Fruit fly (Drosophila melanogaster) whole organism, embryonic: ENCODE data around the gene MICU3.
A peak's percentile ranks its signal among the peaks of the same experiment; 100 is the strongest.

Experiments
- Antp ChIP-seq: fragments of 200-800 bp; sonication (Bioruptor generic); optimal IDR thresholded peaks from 3 replicates; lab custom pipeline; 2016; ENCODE audit warnings: missing biosample characterization, missing genetic modification characterization
- Bteb2 ChIP-seq: fragments of 200-800 bp; sonication (Bioruptor generic); optimal IDR thresholded peaks from 2 replicates; lab custom pipeline; 2016; ENCODE audit warnings: missing biosample characterization, missing genetic modification characterization
- CG10654 ChIP-seq: fragments of 200-800 bp; sonication (Bioruptor generic); optimal IDR thresholded peaks from 2 replicates; lab custom pipeline; 2016; ENCODE audit warnings: missing biosample characterization, missing genetic modification characterization
- CG10979 ChIP-seq: fragments of 200-800 bp; sonication (Bioruptor generic); optimal IDR thresholded peaks from 2 replicates; lab custom pipeline; 2018; ENCODE audit warnings: missing biosample characterization, mild to moderate bottlenecking, missing genetic modification characterization, moderate library complexity
- CG12236 ChIP-seq: fragments of 200-800 bp; sonication (Bioruptor generic); optimal IDR thresholded peaks from 2 replicates; lab custom pipeline; 2016; ENCODE audit warnings: missing biosample characterization, missing genetic modification characterization
- CG15479 ChIP-seq: fragments of 200-800 bp; sonication (Bioruptor generic); optimal IDR thresholded peaks from 3 replicates; lab custom pipeline; 2019; ENCODE audit warnings: missing biosample characterization, mild to moderate bottlenecking, missing genetic modification characterization, moderate library complexity
- CG2889 ChIP-seq: fragments of 200-800 bp; sonication (Bioruptor generic); IDR thresholded peaks from 3 replicates; pipeline ENCODE4 v1.3.6; 2022; ENCODE audit warnings: missing biosample characterization, missing genetic modification characterization
- CG33213 ChIP-seq: fragments of 200-800 bp; sonication (Bioruptor generic); optimal IDR thresholded peaks from 3 replicates; lab custom pipeline; 2016; ENCODE audit warnings: missing biosample characterization, missing genetic modification characterization
- CG4360 ChIP-seq: fragments of 200-800 bp; sonication (Bioruptor generic); IDR thresholded peaks from 2 replicates; pipeline ENCODE4 v1.3.6; 2022; ENCODE audit warnings: missing biosample characterization, missing genetic modification characterization
- CG4707 ChIP-seq: fragments of 200-800 bp; sonication (Bioruptor generic); optimal IDR thresholded peaks from 2 replicates; lab custom pipeline; 2018; ENCODE audit warnings: missing biosample characterization, mild to moderate bottlenecking, missing genetic modification characterization, moderate library complexity
- CG5245 ChIP-seq: fragments of 200-800 bp; sonication (Bioruptor generic); optimal IDR thresholded peaks from 3 replicates; lab custom pipeline; 2016; ENCODE audit warnings: missing biosample characterization, missing genetic modification characterization
- CG6254 ChIP-seq: fragments of 200-800 bp; sonication (Bioruptor generic); optimal IDR thresholded peaks from 3 replicates; lab custom pipeline; 2017; ENCODE audit warnings: mild to moderate bottlenecking, missing biosample characterization, missing genetic modification reagents, missing genetic modification characterization
- CG8089 ChIP-seq: fragments of 200-800 bp; sonication (Bioruptor generic); optimal IDR thresholded peaks from 3 replicates; lab custom pipeline; 2016; ENCODE audit warnings: missing biosample characterization, missing genetic modification characterization
- CG8281 ChIP-seq: fragments of 200-800 bp; sonication (Bioruptor generic); optimal IDR thresholded peaks from 2 replicates; lab custom pipeline; 2018; ENCODE audit warnings: missing biosample characterization, mild to moderate bottlenecking, missing genetic modification characterization, moderate library complexity
- CG8290 ChIP-seq, 3 experiments: fragments of 200-800 bp; sonication (Bioruptor generic); optimal IDR thresholded peaks; 2 replicates each; lab custom pipeline; 2016 to 2019; ENCODE audit warnings: missing biosample characterization in 3 of 3, missing genetic modification characterization in 3 of 3, mild to moderate bottlenecking in 2 of 3, moderate library complexity in 1 of 3
- CkIIα-i1 ChIP-seq: fragments of 200-800 bp; sonication (Bioruptor generic); IDR thresholded peaks from 2 replicates; pipeline ENCODE4 v1.3.6; 2022; ENCODE audit warnings: missing biosample characterization, missing genetic modification characterization
- Dip2 ChIP-seq: fragments of 200-800 bp; sonication (Bioruptor generic); IDR thresholded peaks from 2 replicates; pipeline ENCODE4 v1.3.6; 2022; ENCODE audit warnings: missing biosample characterization, missing genetic modification characterization
- Dref ChIP-seq: fragments of 200-800 bp; sonication (Bioruptor generic); IDR thresholded peaks from 2 replicates; pipeline ENCODE4 v1.3.6; 2022; ENCODE audit warnings: missing biosample characterization, missing genetic modification characterization
- Eip74EF ChIP-seq, 2 experiments: fragments of 200-800 bp in 1 of 2; fragments of >200 bp in 1 of 2; sonication (Bioruptor generic) in 1 of 2; optimal IDR thresholded peaks; 2 replicates each; lab custom pipeline; 2017 to 2019; ENCODE audit warnings: missing biosample characterization in 2 of 2, missing genetic modification characterization in 2 of 2, mild to moderate bottlenecking in 1 of 2, moderate library complexity in 1 of 2
- Ets97D ChIP-seq: fragments of 200-800 bp; sonication (Bioruptor generic); optimal IDR thresholded peaks from 3 replicates; lab custom pipeline; 2016; ENCODE audit warnings: missing biosample characterization, missing genetic modification characterization
- Fer1 ChIP-seq: fragments of 200-800 bp; sonication (Bioruptor generic); optimal IDR thresholded peaks from 2 replicates; lab custom pipeline; 2017; ENCODE audit warnings: missing biosample characterization, mild to moderate bottlenecking, missing genetic modification characterization
- H2.0 ChIP-seq: fragments of 200-800 bp; sonication (Bioruptor generic); IDR thresholded peaks from 2 replicates; pipeline ENCODE4 v1.3.6; 2022; ENCODE audit warnings: missing biosample characterization, missing genetic modification characterization
- Hey ChIP-seq: fragments of 200-800 bp; sonication (Bioruptor generic); optimal IDR thresholded peaks from 3 replicates; lab custom pipeline; 2018; ENCODE audit warnings: missing biosample characterization, mild to moderate bottlenecking, missing genetic modification characterization
- Mad ChIP-seq: fragments of 200-800 bp; sonication (Bioruptor generic); optimal IDR thresholded peaks from 2 replicates; lab custom pipeline; 2016; ENCODE audit warnings: missing biosample characterization, missing genetic modification characterization
- Myb ChIP-seq: fragments of 200-800 bp; sonication (Bioruptor generic); optimal IDR thresholded peaks from 2 replicates; lab custom pipeline; 2016; ENCODE audit warnings: missing biosample characterization, missing genetic modification characterization
- NFAT ChIP-seq: fragments of 200-800 bp; sonication (Bioruptor generic); IDR thresholded peaks from 2 replicates; pipeline ENCODE4 v1.3.6; 2022; ENCODE audit warnings: missing biosample characterization, missing genetic modification characterization
- Nf-YB ChIP-seq: fragments of 200-800 bp; sonication (Bioruptor generic); optimal IDR thresholded peaks from 3 replicates; lab custom pipeline; 2019; ENCODE audit warnings: missing biosample characterization, mild to moderate bottlenecking, missing genetic modification characterization, moderate library complexity
- Sin3A ChIP-seq: fragments of >200 bp; optimal IDR thresholded peaks from 2 replicates; lab custom pipeline; 2018
- Six4 ChIP-seq: fragments of 200-800 bp; sonication (Bioruptor generic); optimal IDR thresholded peaks from 2 replicates; lab custom pipeline; 2016; ENCODE audit warnings: missing biosample characterization, missing genetic modification characterization
- Spps ChIP-seq: fragments of 200-800 bp; sonication (Bioruptor generic); optimal IDR thresholded peaks from 2 replicates; lab custom pipeline; 2018; ENCODE audit warnings: missing biosample characterization, mild to moderate bottlenecking, missing genetic modification characterization
- TFAM ChIP-seq: fragments of 200-800 bp; sonication (Bioruptor generic); optimal IDR thresholded peaks from 2 replicates; lab custom pipeline; 2017; ENCODE audit warnings: missing biosample characterization, missing genetic modification characterization, inconsistent platforms
- Tbp ChIP-seq: fragments of >200 bp; optimal IDR thresholded peaks from 2 replicates; lab custom pipeline; 2018; ENCODE audit warnings: missing biosample characterization, missing genetic modification characterization
- Trl ChIP-seq, 3 experiments: fragments of >200 bp in 2 of 3; fragments of 200-800 bp in 1 of 3; sonication (Bioruptor generic) in 1 of 3; optimal IDR thresholded peaks; 2 replicates in 1 of 3; 3 replicates in 2 of 3; lab custom pipeline; 2016 to 2017; ENCODE audit warnings: missing biosample characterization in 1 of 3, missing genetic modification characterization in 1 of 3
- Vsx1 ChIP-seq: fragments of 200-800 bp; sonication (Bioruptor generic); optimal IDR thresholded peaks from 2 replicates; lab custom pipeline; 2017; ENCODE audit warnings: missing biosample characterization, mild to moderate bottlenecking, missing genetic modification characterization, missing genetic modification reagents
- ash1 ChIP-seq: fragments of 200-800 bp; sonication (Bioruptor generic); optimal IDR thresholded peaks from 2 replicates; lab custom pipeline; 2018; ENCODE audit warnings: missing biosample characterization, mild to moderate bottlenecking, missing genetic modification characterization
- cwo ChIP-seq: fragments of 200-800 bp; sonication (Bioruptor generic); optimal IDR thresholded peaks from 3 replicates; lab custom pipeline; 2017; ENCODE audit warnings: missing biosample characterization, missing genetic modification characterization, mild to moderate bottlenecking, moderate library complexity, missing genetic modification reagents
- dmrt11E ChIP-seq: fragments of 200-800 bp; sonication (Bioruptor generic); optimal IDR thresholded peaks from 3 replicates; lab custom pipeline; 2018; ENCODE audit warnings: missing biosample characterization, mild to moderate bottlenecking, missing genetic modification characterization, moderate library complexity
- dmrt99B ChIP-seq: fragments of 200-800 bp; sonication (Bioruptor generic); optimal IDR thresholded peaks from 2 replicates; lab custom pipeline; 2018; ENCODE audit warnings: missing biosample characterization, mild to moderate bottlenecking, missing genetic modification characterization, moderate library complexity
- ftz-f1 ChIP-seq: fragments of 200-800 bp; sonication (Bioruptor generic); optimal IDR thresholded peaks from 2 replicates; lab custom pipeline; 2016; ENCODE audit warnings: missing biosample characterization, missing genetic modification characterization
- gt ChIP-seq: fragments of 200-800 bp; sonication (Bioruptor generic); IDR thresholded peaks from 2 replicates; pipeline ENCODE4 v1.3.6; 2022; ENCODE audit warnings: missing biosample characterization, missing genetic modification characterization
- kay ChIP-seq: fragments of 200-800 bp; sonication (Bioruptor generic); optimal IDR thresholded peaks from 2 replicates; lab custom pipeline; 2016; ENCODE audit warnings: missing biosample characterization, missing genetic modification characterization
- luna ChIP-seq: fragments of 200-800 bp; sonication (Bioruptor generic); optimal IDR thresholded peaks from 2 replicates; lab custom pipeline; 2016; ENCODE audit warnings: missing biosample characterization, missing genetic modification characterization
- maf-S ChIP-seq: fragments of 200-800 bp; sonication (Bioruptor generic); optimal IDR thresholded peaks from 2 replicates; lab custom pipeline; 2016; ENCODE audit warnings: missing biosample characterization, missing genetic modification characterization
- mam ChIP-seq: fragments of 200-800 bp; sonication (Bioruptor generic); optimal IDR thresholded peaks from 3 replicates; lab custom pipeline; 2016; ENCODE audit warnings: missing biosample characterization, missing genetic modification characterization
- phol ChIP-seq: fragments of 200-800 bp; sonication (Bioruptor generic); optimal IDR thresholded peaks from 3 replicates; lab custom pipeline; 2018; ENCODE audit warnings: missing biosample characterization, mild to moderate bottlenecking, missing genetic modification characterization, moderate library complexity
- pita ChIP-seq: fragments of 200-800 bp; sonication (Bioruptor generic); optimal IDR thresholded peaks from 2 replicates; lab custom pipeline; 2017; ENCODE audit warnings: missing biosample characterization, mild to moderate bottlenecking, missing genetic modification characterization
- slbo ChIP-seq: fragments of 200-800 bp; sonication (Bioruptor generic); IDR thresholded peaks from 2 replicates; pipeline ENCODE4 v1.3.6; 2022; ENCODE audit warnings: missing biosample characterization, missing genetic modification characterization
- unpg ChIP-seq: fragments of 200-800 bp; sonication (Bioruptor generic); optimal IDR thresholded peaks from 3 replicates; lab custom pipeline; 2018; ENCODE audit warnings: missing biosample characterization, mild to moderate bottlenecking, missing genetic modification characterization, moderate library complexity
- wek ChIP-seq: fragments of 200-800 bp; sonication (Bioruptor generic); optimal IDR thresholded peaks from 3 replicates; lab custom pipeline; 2018; ENCODE audit warnings: missing biosample characterization, mild to moderate bottlenecking, missing genetic modification characterization, moderate library complexity

MICU3 gene

DNA sequence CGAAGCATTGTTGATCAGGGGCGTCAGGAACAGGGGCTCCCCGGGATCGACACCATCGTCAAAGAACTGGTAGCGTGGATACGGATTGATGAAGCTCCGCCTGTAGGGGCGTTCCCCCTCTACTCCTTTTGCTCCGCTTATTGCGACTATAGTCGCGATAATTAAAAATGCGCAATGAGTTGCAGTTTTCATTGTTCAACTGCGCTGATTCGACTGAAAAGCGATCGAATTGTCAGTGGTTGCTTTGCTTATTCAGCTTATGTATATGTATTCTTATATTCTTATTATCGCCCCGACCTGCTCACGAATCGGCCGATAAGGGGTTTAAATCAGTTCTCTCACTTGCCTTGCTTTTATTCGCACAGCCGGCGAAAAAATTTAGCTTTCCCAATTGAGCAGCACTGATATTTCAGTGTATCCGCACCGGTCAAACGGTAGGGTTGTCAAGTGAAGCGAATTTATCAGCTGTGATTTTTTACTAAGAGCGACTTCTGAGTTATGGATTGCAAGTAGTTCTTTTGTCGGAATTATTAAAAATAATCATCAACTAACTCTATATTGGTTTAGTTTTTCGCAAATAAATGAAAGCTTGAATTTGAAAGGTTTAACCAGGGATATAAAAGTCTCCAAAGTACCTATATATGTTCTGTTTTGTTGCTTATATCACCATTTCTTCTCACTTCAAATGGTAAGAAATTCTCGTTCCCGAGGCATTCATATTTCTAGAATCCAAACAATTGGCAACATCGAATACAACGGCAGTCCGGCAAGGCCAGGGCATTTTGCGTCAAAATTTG, 17.1 kb downstream of the MICU3 start, which contains the start of the genes CG4572 and CG4686 (continued):
- TF ChIP-seq ftz-f1 (GFP tag; lab: Kevin White, UChicago) (no peak), Nf-YB (peak; percentile 28), Hey (tag; lab: Kevin White, UChicago) (peak; percentile 47), CG33213 (GFP tag; lab: Kevin White, UChicago) (peak; percentile 69), cwo (GFP tag; lab: Kevin White, UChicago) (peak; percentile 57), phol (peak; percentile 88), CG4707 (peak; percentile 38), H2.0 (GFP tag; lab: Robert Waterston, UW) (no peak; the same call in 1 of the 2 replicates), NFAT (peak; percentile 37), CG8290 (GFP tag; optimal IDR thresholded peaks at IDR 0.05; lab: Kevin White, UChicago) (peak; percentile 41), CG8290 (tag; optimal IDR thresholded peaks at IDR 0.05; lab: Kevin White, UChicago) (peak; percentile 21 to 67), CG5245 (GFP tag; lab: Kevin White, UChicago) (peak; percentile 36), mam (peak; percentile 80), wek (GFP tag; lab: Kevin White, UChicago) (no peak), slbo (peak; percentile 75), unpg (peak; percentile 68), Trl (optimal IDR thresholded peaks at IDR 0.05; lab: Kevin White, UChicago) (no peak), Trl (GFP tag; optimal IDR thresholded peaks at IDR 0.05; lab: Kevin White, UChicago) (peak; percentile 77), CG15479 (GFP tag; lab: Kevin White, UChicago) (no peak), Dip2 (GFP tag; lab: Robert Waterston, UW) (no peak), pita (GFP tag; lab: Kevin White, UChicago) (no peak), CkIIα-i1 (no peak), Mad (GFP tag; lab: Kevin White, UChicago) (peak; percentile 61), CG10979 (peak; percentile 61), kay (GFP tag; lab: Kevin White, UChicago) (no peak), Antp (GFP tag; lab: Kevin White, UChicago) (peak; percentile 70), TFAM (GFP tag; lab: Kevin White, UChicago) (no peak), dmrt99B (tag; lab: Kevin White, UChicago) (peak; percentile 71), Sin3A (lab: Kevin White, UChicago) (peak; percentile 68), Eip74EF (GFP tag; optimal IDR thresholded peaks at IDR 0.05; lab: Kevin White, UChicago) (no peak), luna (GFP tag; lab: Kevin White, UChicago) (peak; percentile 53), CG6254 (GFP tag; lab: Kevin White, UChicago) (no peak), CG12236 (GFP tag; lab: Kevin White, UChicago) (peak; percentile 34), Six4 (peak; percentile 57), ash1 (no peak), Spps (tag; lab: Kevin White, UChicago) (no peak), Bteb2 (GFP tag; lab: Kevin White, UChicago) (peak; percentile 67), CG4360 (GFP tag; lab: Robert Waterston, UW) (no peak), gt (GFP tag; lab: Robert Waterston, UW) (peak; percentile 22; the same call in 1 of the 2 replicates), Myb (GFP tag; lab: Kevin White, UChicago) (peak; percentile 64), maf-S (GFP tag; lab: Kevin White, UChicago) (peak; percentile 81), CG8089 (peak; percentile 34), dmrt11E (tag; lab: Kevin White, UChicago) (peak; percentile 47), Fer1 (GFP tag; lab: Kevin White, UChicago) (peak; percentile 75), CG10654 (GFP tag; lab: Kevin White, UChicago) (peak; percentile 75), Tbp (GFP tag; lab: Kevin White, UChicago) (no peak), Dref (peak; percentile 23; the same call in 1 of the 2 replicates), Vsx1 (GFP tag; lab: Kevin White, UChicago) (no peak), CG8281 (tag; lab: Kevin White, UChicago) (peak; percentile 63), CG2889 (GFP tag; lab: Robert Waterston, UW) (no peak), Ets97D (GFP tag; lab: Kevin White, UChicago) (peak; percentile 40)
